Fruit fly (Drosophila melanogaster) whole organism, embryonic: Measurements from ENCODE around the gene sbr.

ENCODE experiments used
- CG10979 ChIP-seq: fragments of 200-800 bp; sonication (Bioruptor generic); optimal IDR thresholded peaks from 2 replicates; lab custom pipeline; 2018; ENCODE audit warnings: missing biosample characterization, mild to moderate bottlenecking, missing genetic modification characterization, moderate library complexity
- CG12942 ChIP-seq: fragments of 200-800 bp; sonication (Bioruptor generic); optimal IDR thresholded peaks from 3 replicates; lab custom pipeline; 2016; ENCODE audit warnings: missing biosample characterization, missing genetic modification characterization
- CG13894 ChIP-seq: fragments of 200-800 bp; sonication (Bioruptor generic); optimal IDR thresholded peaks from 3 replicates; lab custom pipeline; 2018; ENCODE audit warnings: missing biosample characterization, mild to moderate bottlenecking, missing genetic modification characterization, moderate library complexity
- CG9437 ChIP-seq: fragments of 200-800 bp; sonication (Bioruptor generic); optimal IDR thresholded peaks from 2 replicates; lab custom pipeline; 2018; ENCODE audit warnings: missing biosample characterization, mild to moderate bottlenecking, missing genetic modification characterization
- CG9609 ChIP-seq: fragments of 200-800 bp; sonication (Bioruptor generic); optimal IDR thresholded peaks from 3 replicates; lab custom pipeline; 2016; ENCODE audit warnings: missing biosample characterization, missing genetic modification characterization
- NC2α ChIP-seq: fragments of 200-800 bp; sonication (Bioruptor generic); optimal IDR thresholded peaks from 2 replicates; lab custom pipeline; 2016; ENCODE audit warnings: missing biosample characterization, missing genetic modification characterization
- Sry-β ChIP-seq: fragments of 200-800 bp; sonication (Bioruptor generic); optimal IDR thresholded peaks from 2 replicates; lab custom pipeline; 2018; ENCODE audit warnings: missing biosample characterization, mild to moderate bottlenecking, missing genetic modification characterization, moderate library complexity
- psq ChIP-seq: fragments of 200-800 bp; sonication (Bioruptor generic); optimal IDR thresholded peaks from 2 replicates; lab custom pipeline; 2017; ENCODE audit warnings: missing biosample characterization, missing genetic modification characterization

DNA sequence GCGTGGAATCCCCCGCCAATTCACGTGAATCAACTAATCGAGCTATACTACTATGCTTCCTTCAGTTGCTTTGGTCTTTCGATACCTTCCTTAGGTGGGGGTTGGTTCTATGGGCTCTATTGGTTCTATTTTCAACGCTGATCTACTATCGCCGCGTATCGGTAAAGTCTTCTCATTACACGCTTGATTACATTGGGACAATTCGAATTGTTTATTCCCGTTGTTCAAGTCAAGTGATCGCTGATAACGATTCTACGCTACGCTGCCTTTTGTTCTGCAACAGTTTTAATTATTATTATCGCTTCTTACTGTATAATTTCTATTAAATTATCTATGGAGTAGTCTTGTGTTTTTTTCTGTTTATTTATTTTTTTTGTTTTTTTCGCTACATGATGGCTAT is 40.8 kb upstream of the sbr start:
- TF ChIP-seq CG9437 (no peak), Sry-β (GFP tag; lab: Kevin White, UChicago) (no peak), CG13894 (no peak), CG10979 (tag; lab: Kevin White, UChicago) (no peak), CG9609 (no peak), psq (GFP tag; lab: Kevin White, UChicago) (no peak), NC2α (GFP tag; lab: Kevin White, UChicago) (no peak), CG12942 (GFP tag; lab: Kevin White, UChicago) (no peak)
